Fruit fly (Drosophila melanogaster) Kc167 (cell line): Measurements from ENCODE around the gene Tk.

Experiments used
- Myc ChIP-seq: fragments of >200 bp; optimal IDR thresholded peaks from 2 replicates; lab custom pipeline; 2017; ENCODE audit warnings: missing external identifiers
- Sin3A ChIP-seq: fragments of >200 bp; optimal IDR thresholded peaks from 2 replicates; lab custom pipeline; 2018; ENCODE audit warnings: missing external identifiers
- h ChIP-seq: fragments of >200 bp; optimal IDR thresholded peaks from 3 replicates; lab custom pipeline; 2018; ENCODE audit warnings: missing external identifiers
- insv ChIP-seq: fragments of >200 bp; optimal IDR thresholded peaks from 3 replicates; lab custom pipeline; 2018; ENCODE audit warnings: missing external identifiers
- psq ChIP-seq: fragments of >200 bp; optimal IDR thresholded peaks from 2 replicates; lab custom pipeline; 2017; ENCODE audit warnings: missing external identifiers
- ttk ChIP-seq: sonication (Bioruptor generic); optimal IDR thresholded peaks from 2 replicates; lab custom pipeline; 2017; ENCODE audit warnings: missing external identifiers

Tk gene

DNA sequence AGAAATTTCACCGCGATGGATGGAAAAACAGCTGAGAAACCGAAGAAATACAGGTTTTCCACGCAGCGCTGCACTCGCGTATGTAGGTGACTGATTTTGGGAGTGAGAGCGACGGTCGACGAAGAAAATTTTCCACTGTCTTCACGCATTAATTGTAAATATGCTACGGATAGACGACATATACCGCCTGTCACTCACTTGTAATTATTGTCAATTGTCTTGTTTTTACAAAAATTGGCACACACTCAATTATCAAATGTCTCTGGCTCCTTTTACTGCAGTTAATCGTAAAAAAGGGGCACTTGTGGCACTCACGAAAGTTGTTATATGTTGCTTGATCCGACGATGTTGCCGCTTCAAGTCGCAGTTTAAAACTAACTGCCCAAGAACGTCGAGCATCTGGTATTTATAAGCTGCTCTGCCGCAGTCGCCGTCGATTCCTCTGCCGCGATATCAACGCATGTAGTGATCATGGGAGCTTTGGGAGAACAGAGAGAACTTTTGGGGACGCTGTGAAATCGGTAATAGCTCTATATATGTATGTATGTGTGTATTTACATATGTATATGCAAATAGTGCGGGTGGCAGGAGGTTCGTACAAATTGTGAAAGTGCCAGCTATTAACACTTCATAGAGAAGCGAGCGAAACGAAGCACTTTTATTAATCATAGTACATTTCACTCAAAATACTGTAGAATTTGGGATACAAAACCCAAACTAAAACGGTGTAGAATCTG is 12.2 kb downstream of the Tk start, which contains the start of gene mfas:
Gene mfas (minus strand): TSS at position 382 of the 737 bp plus-strand sequence.
- TF ChIP-seq insv (lab: Kevin White, UChicago) = no peak

DNA sequence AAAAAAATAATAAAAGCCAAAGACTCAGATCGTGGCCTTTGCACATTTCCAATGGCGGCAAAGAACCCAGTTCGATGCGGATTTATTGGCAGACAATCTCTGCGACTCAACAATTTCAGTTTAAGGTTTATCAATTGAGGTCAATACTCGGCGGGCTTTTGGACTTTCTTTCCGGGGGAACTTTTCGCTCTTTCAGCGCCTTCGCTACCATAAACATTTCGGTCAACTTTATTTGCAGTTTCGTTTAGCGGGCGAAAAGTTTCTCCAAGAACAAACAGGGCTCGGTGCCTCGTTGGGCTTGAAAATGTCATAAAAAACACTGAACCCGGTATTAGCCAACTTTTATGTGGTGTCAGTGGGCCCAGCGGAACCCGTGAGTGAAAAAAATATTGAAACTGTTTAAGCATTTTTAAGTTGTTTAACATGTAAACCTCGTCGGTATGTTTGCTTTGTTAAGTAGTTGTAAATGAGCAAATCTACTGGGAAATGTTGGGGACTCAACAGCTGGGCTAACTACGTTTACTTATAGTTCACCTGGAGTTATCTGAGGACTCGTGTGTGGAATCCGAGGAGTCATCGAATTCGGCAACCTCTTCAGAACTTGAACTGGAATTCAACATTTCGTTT is 13.6 kb downstream of the Tk start:
- TF ChIP-seq h (lab: Kevin White, UChicago) = no peak
- no peak for TF ChIP-seq insv (lab: Kevin White, UChicago)
- no peak for TF ChIP-seq psq (lab: Kevin White, UChicago)
- no peak for TF ChIP-seq ttk (lab: Kevin White, UChicago)
- TF ChIP-seq Myc (lab: Kevin White, UChicago) = no peak
- no peak for TF ChIP-seq Sin3A

DNA sequence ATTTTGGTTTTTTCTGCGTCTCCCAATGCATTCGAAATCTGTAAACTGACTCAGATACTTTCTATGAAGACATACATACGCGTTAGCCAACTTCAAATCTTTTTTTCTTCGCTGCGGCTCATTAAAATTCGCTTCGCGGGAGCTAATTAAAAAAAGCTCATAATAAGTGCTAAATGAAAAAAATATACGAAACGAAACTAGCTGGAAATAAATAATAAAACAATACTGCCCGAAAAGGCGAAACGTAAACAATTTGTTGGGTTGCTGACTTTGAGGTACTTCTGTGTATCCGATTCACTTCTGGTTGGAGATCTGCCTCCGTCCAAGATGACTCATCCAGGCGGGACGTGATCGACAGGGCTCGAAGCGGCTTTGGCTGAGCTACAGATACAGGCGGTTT is 15.3 kb downstream of the Tk start:
- TF ChIP-seq Myc (lab: Kevin White, UChicago) (no peak), h (lab: Kevin White, UChicago) (no peak), psq (lab: Kevin White, UChicago) (no peak), insv (lab: Kevin White, UChicago) (no peak), ttk (lab: Kevin White, UChicago) (no peak), Sin3A (no peak)

DNA sequence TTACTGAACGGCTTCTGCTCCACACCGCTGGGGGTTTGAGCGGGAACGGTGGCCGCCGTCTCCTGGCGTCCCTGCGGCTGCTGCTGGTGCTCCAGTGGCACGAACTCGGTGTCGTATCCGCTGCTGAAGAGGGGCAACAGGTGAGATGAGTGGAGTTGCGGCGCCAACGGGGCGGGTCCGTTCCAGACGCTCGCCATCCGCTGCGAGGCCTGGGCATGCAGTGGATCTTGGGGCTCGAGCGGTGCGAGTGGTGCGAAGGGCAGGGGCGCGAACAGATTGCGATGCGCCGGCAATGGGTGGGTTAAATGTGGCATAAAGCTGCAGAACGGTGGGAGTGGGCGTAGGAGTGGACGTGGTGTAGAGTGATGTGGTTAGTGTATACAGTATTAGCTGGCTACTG is 16.1 kb downstream of the Tk start:
- TF ChIP-seq insv (lab: Kevin White, UChicago) (no peak), h (lab: Kevin White, UChicago) (no peak), ttk (lab: Kevin White, UChicago) (no peak), psq (lab: Kevin White, UChicago) (no peak), Sin3A (no peak), Myc (lab: Kevin White, UChicago) (no peak)

- no peak for TF ChIP-seq h (lab: Kevin White, UChicago)
- no peak for TF ChIP-seq psq (lab: Kevin White, UChicago)
- TF ChIP-seq ttk (lab: Kevin White, UChicago) = no peak
- TF ChIP-seq Myc (lab: Kevin White, UChicago) = no peak
- TF ChIP-seq insv (lab: Kevin White, UChicago) = no peak
- TF ChIP-seq Sin3A = no peak
Measured at dm6 chr3R:11984862-11985261, 20.4 kb downstream of the Tk start.

dm6 chr3R:11984441-11984840 is 20.8 kb downstream of the Tk start, which contains the start of gene CG3397:
Gene CG3397, minus strand, starts transcription at chr3R:11984541.
- TF ChIP-seq Myc (lab: Kevin White, UChicago) (no peak), insv (lab: Kevin White, UChicago) (no peak), psq (lab: Kevin White, UChicago) (no peak), ttk (lab: Kevin White, UChicago) (no peak), h (lab: Kevin White, UChicago) (no peak), Sin3A (no peak)

DNA sequence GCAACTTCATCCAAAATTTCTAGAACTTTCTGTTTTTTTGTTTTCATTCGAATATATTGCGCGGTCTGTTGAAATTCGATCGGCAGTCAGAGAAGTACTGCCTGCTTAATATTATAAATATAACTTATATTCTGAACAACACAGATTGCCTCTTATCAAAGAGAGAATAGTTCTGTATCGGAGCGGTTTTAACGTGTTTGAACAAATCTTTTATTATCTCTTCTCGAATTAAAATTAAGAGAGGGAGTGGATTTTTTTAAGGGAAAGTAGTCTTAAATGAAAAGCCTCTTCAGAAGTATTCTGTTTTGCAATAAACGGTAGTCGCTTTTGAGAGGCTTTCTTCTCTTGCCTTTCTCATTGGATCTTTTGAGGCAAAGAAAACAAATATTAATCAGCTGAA is 22.7 kb downstream of the Tk start:
- TF ChIP-seq Sin3A (no peak), psq (lab: Kevin White, UChicago) (no peak)

- TF ChIP-seq Sin3A (no peak), h (lab: Kevin White, UChicago) (no peak), Myc (lab: Kevin White, UChicago) (no peak), ttk (lab: Kevin White, UChicago) (no peak), psq (lab: Kevin White, UChicago) (no peak), insv (lab: Kevin White, UChicago) (no peak)
Measured at dm6 chr3R:11981962-11982361, 23.3 kb downstream of the Tk start, which contains the start of gene CG12224. Gene CG12224, minus strand, starts transcription at chr3R:11982062.

- TF ChIP-seq h (lab: Kevin White, UChicago) (no peak), ttk (lab: Kevin White, UChicago) (no peak), psq (lab: Kevin White, UChicago) (no peak), Sin3A (no peak), Myc (lab: Kevin White, UChicago) (no peak)
Measured at dm6 chr3R:11979879-11980571, 25.2 kb downstream of the Tk start, which contains the start of gene CG18547. Gene CG18547, minus strand, starts transcription at chr3R:11980390.

DNA sequence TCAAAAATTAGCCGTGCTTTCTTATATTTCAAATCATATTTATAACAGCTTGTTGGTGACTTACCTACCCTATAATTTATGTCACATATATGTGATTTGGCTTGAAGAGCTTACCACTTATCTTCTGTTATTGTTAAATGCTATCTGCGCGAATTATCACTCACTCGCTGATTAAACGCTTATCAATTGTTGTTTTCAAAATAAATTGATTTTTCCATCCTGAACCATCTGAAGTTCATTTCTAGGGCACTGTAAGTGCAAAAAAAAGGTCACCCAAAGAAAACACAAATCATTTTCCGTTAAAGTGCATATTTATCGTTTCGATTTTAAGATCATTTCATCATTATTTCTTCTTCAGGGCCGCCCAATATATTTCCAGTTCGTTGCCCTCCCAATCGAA is 27.0 kb downstream of the Tk start:
- no peak for TF ChIP-seq psq (lab: Kevin White, UChicago)

DNA sequence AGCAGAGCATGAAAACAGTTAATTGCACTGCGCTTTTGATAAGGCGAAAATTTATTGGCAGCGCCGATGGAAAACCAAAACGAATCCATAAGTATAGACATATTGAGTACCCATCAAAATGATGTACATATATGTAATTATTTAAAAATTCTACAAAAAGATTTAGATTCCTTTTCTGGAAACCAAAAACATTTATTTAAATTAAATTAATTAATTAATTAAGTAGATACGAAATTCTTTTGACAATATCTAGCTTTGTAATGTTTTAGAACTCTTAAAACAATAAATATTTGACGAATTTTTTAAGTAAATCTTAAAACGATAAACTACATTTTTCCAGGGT is 28.0 kb downstream of the Tk start:
- TF ChIP-seq psq (lab: Kevin White, UChicago) (no peak), Sin3A (no peak), Myc (lab: Kevin White, UChicago) (no peak)

dm6 chr3R:11976556-11977335 is 28.5 kb downstream of the Tk start, which contains the start of gene CG10005:
Gene CG10005, minus strand, starts transcription at chr3R:11977197.
- no peak for TF ChIP-seq Sin3A
- TF ChIP-seq h (lab: Kevin White, UChicago) = no peak
- no peak for TF ChIP-seq Myc (lab: Kevin White, UChicago)
- TF ChIP-seq insv (lab: Kevin White, UChicago) = no peak
- no peak for TF ChIP-seq ttk (lab: Kevin White, UChicago)
